Worm (Caenorhabditis elegans) whole organism, L1 larva: Measurements from ENCODE around the gene sex-1.

Source experiments
- F16B12.6 ChIP-seq: fragments of 150-350 bp; optimal IDR thresholded peaks from 2 replicates; lab custom pipeline; 2014; ENCODE audit warnings: missing biosample characterization, missing genetic modification characterization
- Y116A8C.19 ChIP-seq: sonication (generic microtip); optimal IDR thresholded peaks from 2 replicates; lab custom pipeline; 2016; ENCODE audit warnings: missing compliant biosample characterization, missing genetic modification characterization, borderline replicate concordance
- aha-1 ChIP-seq: fragments of 150-350 bp; optimal IDR thresholded peaks from 2 replicates; lab custom pipeline; 2014; ENCODE audit warnings: missing biosample characterization, missing genetic modification characterization
- ama-1 ChIP-seq: fragments of 150-350 bp; optimal IDR thresholded peaks from 2 replicates; lab custom pipeline; 2014
- blmp-1 ChIP-seq: fragments of 150-350 bp; optimal IDR thresholded peaks from 2 replicates; lab custom pipeline; 2014; ENCODE audit warnings: missing biosample characterization, missing genetic modification characterization
- ceh-8 ChIP-seq: fragments of 200-800 bp; sonication (Bioruptor generic); optimal IDR thresholded peaks from 2 replicates; lab custom pipeline; 2018; ENCODE audit warnings: mild to moderate bottlenecking, missing genetic modification characterization, moderate library complexity, missing compliant biosample characterization
- ceh-88 ChIP-seq: fragments of 200-800 bp; sonication (Bioruptor generic); IDR thresholded peaks from 2 replicates; pipeline ENCODE4 v1.3.6; 2022; ENCODE audit warnings: missing genetic modification characterization, missing compliant biosample characterization
- ces-1 ChIP-seq: fragments of 150-350 bp; optimal IDR thresholded peaks from 2 replicates; lab custom pipeline; 2014; ENCODE audit warnings: missing biosample characterization, missing genetic modification reagents, missing genetic modification characterization
- dsc-1 ChIP-seq: sonication (generic microtip); optimal IDR thresholded peaks from 2 replicates; lab custom pipeline; 2016; ENCODE audit warnings: mild to moderate bottlenecking, missing genetic modification characterization, missing compliant biosample characterization
- efl-1 ChIP-seq, 4 experiments: fragments of 150-350 bp; optimal IDR thresholded peaks in 3 of 4; peaks in 1 of 4; 1 replicate in 1 of 4; 2 replicates in 3 of 4; lab custom pipeline; 2014; ENCODE audit warnings: missing biosample characterization in 2 of 4, missing genetic modification characterization in 2 of 4, missing genetic modification reagents in 2 of 4
- efl-3 ChIP-seq: fragments of 200-800 bp; sonication (Bioruptor generic); optimal IDR thresholded peaks from 2 replicates; lab custom pipeline; 2018; ENCODE audit warnings: mild to moderate bottlenecking, missing genetic modification characterization, missing compliant biosample characterization
- elt-3 ChIP-seq, 6 experiments: fragments of 150-350 bp in 1 of 6; sonication (generic microtip); optimal IDR thresholded peaks; 2 replicates each; lab custom pipeline; 2017 to 2018; ENCODE audit warnings: missing biosample characterization in 6 of 6, missing genetic modification characterization in 6 of 6, inconsistent platforms in 1 of 6
- ets-5 ChIP-seq: fragments of 200-800 bp; sonication (Bioruptor generic); IDR thresholded peaks from 2 replicates; pipeline ENCODE4 v1.3.6; 2022; ENCODE audit warnings: missing genetic modification characterization, missing compliant biosample characterization
- fkh-8 ChIP-seq: sonication (generic microtip); optimal IDR thresholded peaks from 2 replicates; lab custom pipeline; 2016; ENCODE audit warnings: mild to moderate bottlenecking, missing genetic modification characterization, missing compliant biosample characterization
- grh-1 ChIP-seq: fragments of 200-800 bp; sonication (Bioruptor generic); IDR thresholded peaks from 2 replicates; pipeline ENCODE4 v1.3.6; 2022; ENCODE audit warnings: missing genetic modification reagents, missing genetic modification characterization, missing compliant biosample characterization
- hpl-2 ChIP-seq: fragments of 150-350 bp; optimal IDR thresholded peaks from 2 replicates; lab custom pipeline; 2014; ENCODE audit warnings: missing biosample characterization, missing genetic modification reagents, missing genetic modification characterization
- jun-1 ChIP-seq: fragments of 150-350 bp; optimal IDR thresholded peaks from 2 replicates; lab custom pipeline; 2014; ENCODE audit warnings: missing biosample characterization, missing genetic modification reagents, missing genetic modification characterization
- lin-13 ChIP-seq: fragments of 150-350 bp; optimal IDR thresholded peaks from 2 replicates; lab custom pipeline; 2014; ENCODE audit warnings: missing biosample characterization, missing genetic modification reagents, missing genetic modification characterization
- lin-14 ChIP-seq: fragments of 200-800 bp; sonication (Bioruptor generic); optimal IDR thresholded peaks from 2 replicates; lab custom pipeline; 2018; ENCODE audit warnings: mild to moderate bottlenecking, missing genetic modification characterization, moderate library complexity, missing compliant biosample characterization
- lin-15B ChIP-seq: fragments of 150-350 bp; sonication (generic microtip); optimal IDR thresholded peaks from 3 replicates; lab custom pipeline; 2014; ENCODE audit warnings: missing biosample characterization, missing genetic modification characterization
- lin-39 ChIP-seq: fragments of 150-350 bp; optimal IDR thresholded peaks from 2 replicates; lab custom pipeline; 2014; ENCODE audit warnings: missing biosample characterization, missing genetic modification reagents, missing genetic modification characterization
- lir-3 ChIP-seq: sonication (generic microtip); optimal IDR thresholded peaks from 2 replicates; lab custom pipeline; 2016; ENCODE audit warnings: mild to moderate bottlenecking, missing genetic modification characterization, moderate library complexity, missing compliant biosample characterization; ENCODE audit not compliant: poor library complexity
- lsy-2 ChIP-seq, 2 experiments: fragments of 150-350 bp; optimal IDR thresholded peaks; 2 replicates each; lab custom pipeline; 2014; ENCODE audit warnings: missing biosample characterization in 2 of 2, missing genetic modification characterization in 2 of 2
- mep-1 ChIP-seq: fragments of 150-350 bp; optimal IDR thresholded peaks from 2 replicates; lab custom pipeline; 2014; ENCODE audit warnings: missing biosample characterization, missing genetic modification characterization
- nhr-12 ChIP-seq: sonication (generic microtip); optimal IDR thresholded peaks from 2 replicates; lab custom pipeline; 2017; ENCODE audit warnings: missing biosample characterization, missing genetic modification characterization
- nhr-20 ChIP-seq: sonication (generic microtip); optimal IDR thresholded peaks from 2 replicates; lab custom pipeline; 2016; ENCODE audit warnings: mild to moderate bottlenecking, missing genetic modification characterization, missing compliant biosample characterization
- nhr-237 ChIP-seq: fragments of 150-350 bp; optimal IDR thresholded peaks from 2 replicates; lab custom pipeline; 2014; ENCODE audit warnings: missing biosample characterization, missing genetic modification characterization
- nhr-47 ChIP-seq: sonication (generic microtip); optimal IDR thresholded peaks from 2 replicates; lab custom pipeline; 2016; ENCODE audit warnings: mild to moderate bottlenecking, missing genetic modification characterization, moderate library complexity, missing compliant biosample characterization
- nhr-71 ChIP-seq: sonication (generic microtip); optimal IDR thresholded peaks from 2 replicates; lab custom pipeline; 2016; ENCODE audit warnings: mild to moderate bottlenecking, missing genetic modification characterization, moderate library complexity, missing compliant biosample characterization
- nhr-85 ChIP-seq: sonication (generic microtip); peaks from one replicate; lab custom pipeline; 2016; ENCODE audit warnings: missing genetic modification characterization, inconsistent platforms, missing compliant biosample characterization
- nhr-90 ChIP-seq: sonication (generic microtip); optimal IDR thresholded peaks from 2 replicates; lab custom pipeline; 2016; ENCODE audit warnings: mild to moderate bottlenecking, missing genetic modification characterization, missing compliant biosample characterization; ENCODE audit not compliant: poor library complexity
- pag-3 ChIP-seq: sonication (generic microtip); optimal IDR thresholded peaks from 2 replicates; lab custom pipeline; 2017; ENCODE audit warnings: missing genetic modification characterization, mild to moderate bottlenecking, missing compliant biosample characterization, antibody characterized with exemption, borderline replicate concordance; ENCODE audit not compliant: insufficient read depth
- rnt-1 ChIP-seq: sonication (generic microtip); optimal IDR thresholded peaks from 2 replicates; lab custom pipeline; 2016; ENCODE audit warnings: mild to moderate bottlenecking, missing genetic modification characterization, moderate library complexity, missing compliant biosample characterization
- snu-23 ChIP-seq: sonication (generic microtip); optimal IDR thresholded peaks from 2 replicates; lab custom pipeline; 2016; ENCODE audit warnings: missing genetic modification characterization, missing compliant biosample characterization
- sox-4 ChIP-seq: sonication (generic microtip); optimal IDR thresholded peaks from 2 replicates; lab custom pipeline; 2016; ENCODE audit warnings: missing genetic modification characterization, missing compliant biosample characterization
- sptf-1 ChIP-seq: fragments of 150-350 bp; optimal IDR thresholded peaks from 2 replicates; lab custom pipeline; 2014; ENCODE audit warnings: missing biosample characterization, missing genetic modification characterization
- swsn-7 ChIP-seq: sonication (generic microtip); optimal IDR thresholded peaks from 2 replicates; lab custom pipeline; 2016; ENCODE audit warnings: missing genetic modification characterization, missing compliant biosample characterization
- tlp-1 ChIP-seq: fragments of 150-350 bp; optimal IDR thresholded peaks from 2 replicates; lab custom pipeline; 2014; ENCODE audit warnings: missing biosample characterization, missing genetic modification characterization
- xbp-1 ChIP-seq: sonication (generic microtip); optimal IDR thresholded peaks from 2 replicates; lab custom pipeline; 2016; ENCODE audit warnings: missing genetic modification characterization, missing compliant biosample characterization
- zip-4 ChIP-seq: fragments of 200-800 bp; sonication (Bioruptor generic); optimal IDR thresholded peaks from 2 replicates; lab custom pipeline; 2018; ENCODE audit warnings: mild to moderate bottlenecking, missing genetic modification characterization, moderate library complexity, missing compliant biosample characterization

The sex-1 gene

ce11 chrX:10197204-10197756 is 7.9 kb downstream of the sex-1 start, which contains the start of gene nucb-1 (continued):
- TF ChIP-seq fkh-8 (tag; lab: Kevin White, UChicago) (peak; percentile 54), sptf-1 (tag; lab: Kevin White, UChicago) (no peak), lin-15B (tag; lab: Kevin White, UChicago) (peak; percentile 55), sox-4 (tag; lab: Kevin White, UChicago) (peak; percentile 12), Y116A8C.19 (tag; lab: Kevin White, UChicago) (no peak), dsc-1 (tag; lab: Kevin White, UChicago) (peak; percentile 73), rnt-1 (tag; lab: Kevin White, UChicago) (peak; percentile 85), lsy-2 (tag; optimal IDR thresholded peaks at IDR 0.05; lab: Kevin White, UChicago) (peak; percentile 77 to 92), snu-23 (GFP tag; lab: Kevin White, UChicago) (peak; percentile 92), efl-1 (optimal IDR thresholded peaks at IDR 0.05; lab: Kevin White, UChicago) (peak; percentile 71 to 75), efl-1 (GFP tag; optimal IDR thresholded peaks at IDR 0.05 in 1 of 2; lab: Kevin White, UChicago) (peak; percentile 27 to 96), nhr-237 (tag; lab: Kevin White, UChicago) (no peak), hpl-2 (GFP tag; lab: Kevin White, UChicago) (peak; percentile 32), ceh-8 (GFP tag; lab: Kevin White, UChicago) (peak; percentile 17), nhr-47 (peak; percentile 85), F16B12.6 (tag; lab: Kevin White, UChicago) (no peak), lin-14 (GFP tag; lab: Kevin White, UChicago) (peak; percentile 92), jun-1 (tag; lab: Kevin White, UChicago) (peak; percentile 49), ceh-88 (no peak), elt-3 (tag; optimal IDR thresholded peaks at IDR 0.05; lab: Kevin White, UChicago) (peak in 4 of 6 experiments; percentile 11 to 79 (median 73)), efl-3 (GFP tag; lab: Kevin White, UChicago) (no peak)

- no peak for TF ChIP-seq sptf-1 (tag; lab: Kevin White, UChicago)
- TF ChIP-seq lin-13 (GFP tag; lab: Kevin White, UChicago) = no peak
- no peak for TF ChIP-seq ets-5 (GFP tag; lab: Robert Waterston, UW)
- TF ChIP-seq swsn-7 (tag; lab: Kevin White, UChicago) = peak; percentile 1
- no peak for TF ChIP-seq lin-39 (tag; lab: Kevin White, UChicago)
- TF ChIP-seq snu-23 (GFP tag; lab: Kevin White, UChicago) = peak; percentile 47
- TF ChIP-seq blmp-1 (tag; lab: Kevin White, UChicago) = peak; percentile 89
- TF ChIP-seq nhr-71 (tag; lab: Kevin White, UChicago) = peak; percentile 36
- TF ChIP-seq grh-1 = peak; percentile 91
- no peak for TF ChIP-seq nhr-12 (tag; lab: Kevin White, UChicago)
- TF ChIP-seq xbp-1 (tag; lab: Kevin White, UChicago) = peak; percentile 33
- no peak for TF ChIP-seq tlp-1 (tag; lab: Kevin White, UChicago)
- peak in 1 of 2 experiments; percentile 20 for TF ChIP-seq lsy-2 (tag; optimal IDR thresholded peaks at IDR 0.05; lab: Kevin White, UChicago)
- peak; percentile 90 for TF ChIP-seq nhr-85 (tag; lab: Kevin White, UChicago)
- TF ChIP-seq nhr-90 (tag; lab: Kevin White, UChicago) = peak; percentile 19
- peak; percentile 89 for TF ChIP-seq lin-14 (GFP tag; lab: Kevin White, UChicago)
- no peak for TF ChIP-seq ces-1 (GFP tag; lab: Kevin White, UChicago)
- TF ChIP-seq aha-1 = no peak
- TF ChIP-seq elt-3 (tag; optimal IDR thresholded peaks at IDR 0.05; lab: Kevin White, UChicago) = peak in 2 of 6 experiments; percentile 30 to 58
- no peak for TF ChIP-seq lir-3 (tag; lab: Kevin White, UChicago)
- no peak for TF ChIP-seq ama-1 (lab: Kevin White, UChicago)
- no peak for TF ChIP-seq rnt-1 (tag; lab: Kevin White, UChicago)
- peak; percentile 87 for TF ChIP-seq pag-3 (tag; lab: Kevin White, UChicago)
- peak; percentile 47 for TF ChIP-seq mep-1
- peak; percentile 63 for TF ChIP-seq zip-4 (GFP tag; lab: Kevin White, UChicago)
- peak; percentile 59 for TF ChIP-seq nhr-20 (tag; lab: Kevin White, UChicago)
Observed at ce11 chrX:10194327-10195096, 10.7 kb downstream of the sex-1 start, which contains the start of gene myrf-2. Gene myrf-2 (minus strand): TSS chrX:10194377.
